Worm (Caenorhabditis elegans): ENCODE measurements around the gene B0286.1.

ce11 chrII:4328716-4329115 is 49.6 kb upstream of the B0286.1 start, which contains the start of gene H20J04.4:
- TF ChIP-seq ztf-26 (tag; optimal IDR thresholded peaks at IDR 0.05) (no peak), C17E4.6 (GFP tag; IDR thresholded peaks at IDR 0.05) (no peak), cebp-2 (GFP tag; IDR thresholded peaks at IDR 0.05) (no peak), unc-62 (GFP tag; optimal IDR thresholded peaks at IDR 0.05) (no peak), athp-1 (tag; optimal IDR thresholded peaks at IDR 0.05) (no peak), snpc-3.4 (tag; optimal IDR thresholded peaks at IDR 0.05) (no peak), F57A8.1 (GFP tag; optimal IDR thresholded peaks at IDR 0.05) (no peak), him-1 (tag; optimal IDR thresholded peaks at IDR 0.05) (no peak), D2030.7 (GFP tag; IDR thresholded peaks at IDR 0.05) (no peak), pha-4 (tag; optimal IDR thresholded peaks at IDR 0.05) (no peak), B0261.1 (tag; optimal IDR thresholded peaks at IDR 0.05) (no peak), nhr-27 (tag; optimal IDR thresholded peaks at IDR 0.05) (no peak), snpc-4 (GFP tag; optimal IDR thresholded peaks at IDR 0.05) (no peak), snpc-4 (tag; optimal IDR thresholded peaks at IDR 0.05) (no peak)

All from whole organism, young adult.